Worm (Caenorhabditis elegans): ENCODE measurements around the gene ZK105.12.

- TF ChIP-seq pqm-1 (tag; optimal IDR thresholded peaks at IDR 0.05) (no peak), Y75B8A.6 (GFP tag; IDR thresholded peaks at IDR 0.05) (no peak), nhr-25 (tag; optimal IDR thresholded peaks at IDR 0.05; ENCODE audit: borderline replicate concordance, insufficient read depth) (no peak), egl-43 (GFP tag; IDR thresholded peaks at IDR 0.05) (no peak), unc-39 (tag; optimal IDR thresholded peaks at IDR 0.05) (no peak), hif-1 (tag; optimal IDR thresholded peaks at IDR 0.05) (no peak), nhr-28 (tag; optimal IDR thresholded peaks at IDR 0.05) (no peak), ces-1 (GFP tag; optimal IDR thresholded peaks at IDR 0.05) (no peak), snpc-4 (tag; optimal IDR thresholded peaks at IDR 0.05) (no peak), madf-9 (GFP tag; conservative IDR thresholded peaks at IDR 0.05) (no peak), lin-39 (tag; optimal IDR thresholded peaks at IDR 0.05) (no peak), dpl-1 (GFP tag; optimal IDR thresholded peaks at IDR 0.05) (no peak)
Observed at ce11 chrV:7713691-7714090, 2.2 kb downstream of the ZK105.12 start, which contains the start of gene ZK105.1.

Data from whole organism, L4 larva.